Worm (Caenorhabditis elegans) whole organism, early embryonic: ENCODE results near the gene srw-89.

Source experiments
- B0310.2 ChIP-seq: sonication (generic microtip); optimal IDR thresholded peaks from 2 replicates; lab custom pipeline; 2016; ENCODE audit warnings: mild to moderate bottlenecking, missing genetic modification characterization, missing compliant biosample characterization
- F13C5.2 ChIP-seq: sonication (generic microtip); optimal IDR thresholded peaks from 2 replicates; lab custom pipeline; 2017; ENCODE audit warnings: mild to moderate bottlenecking, missing genetic modification characterization, inconsistent platforms, missing compliant biosample characterization
- aly-1 ChIP-seq: sonication (generic microtip); optimal IDR thresholded peaks from 2 replicates; lab custom pipeline; 2016; ENCODE audit warnings: missing genetic modification characterization, missing compliant biosample characterization
- ama-1 ChIP-seq: fragments of 150-350 bp; optimal IDR thresholded peaks from 2 replicates; lab custom pipeline; 2014
- flt-1 ChIP-seq: fragments of 200-800 bp; sonication (Bioruptor generic); IDR thresholded peaks from 2 replicates; pipeline ENCODE4 v1.3.6; 2022; ENCODE audit warnings: missing genetic modification characterization, missing compliant biosample characterization
- hmbx-1 ChIP-seq: sonication (generic microtip); optimal IDR thresholded peaks from 2 replicates; lab custom pipeline; 2016; ENCODE audit warnings: mild to moderate bottlenecking, missing genetic modification characterization, missing compliant biosample characterization
- hnd-1 ChIP-seq: sonication (generic microtip); optimal IDR thresholded peaks from 2 replicates; lab custom pipeline; 2016; ENCODE audit warnings: missing genetic modification characterization, missing compliant biosample characterization
- scrt-1 ChIP-seq: fragments of 200-800 bp; sonication (Bioruptor generic); IDR thresholded peaks from 2 replicates; pipeline ENCODE4 v1.3.6; 2022; ENCODE audit warnings: missing genetic modification characterization, missing compliant biosample characterization
- sea-1 ChIP-seq: fragments of 200-800 bp; sonication (Bioruptor generic); conservative IDR thresholded peaks from 2 replicates; pipeline ENCODE4 v1.3.6; 2022; ENCODE audit warnings: missing genetic modification characterization, missing compliant biosample characterization
- tbx-11 ChIP-seq: fragments of 200-800 bp; sonication (Bioruptor generic); IDR thresholded peaks from 2 replicates; pipeline ENCODE4 v1.3.6; 2022; ENCODE audit warnings: missing genetic modification characterization, missing compliant biosample characterization
- tbx-37 ChIP-seq: fragments of 200-800 bp; sonication (Bioruptor generic); conservative IDR thresholded peaks from 2 replicates; pipeline ENCODE4 v1.3.6; 2022; ENCODE audit warnings: missing genetic modification reagents, missing genetic modification characterization, missing compliant biosample characterization
- tra-4 ChIP-seq: sonication (generic microtip); optimal IDR thresholded peaks from 2 replicates; lab custom pipeline; 2017; ENCODE audit warnings: missing genetic modification characterization, missing compliant biosample characterization

- no peak for TF ChIP-seq ama-1 (lab: Kevin White, UChicago)
- no peak for TF ChIP-seq F13C5.2 (tag; lab: Kevin White, UChicago)
- no peak for TF ChIP-seq aly-1 (tag; lab: Kevin White, UChicago)
- TF ChIP-seq B0310.2 (tag; lab: Kevin White, UChicago): no peak
- no peak for TF ChIP-seq tra-4 (tag; lab: Kevin White, UChicago)
- no peak for TF ChIP-seq flt-1 (GFP tag; lab: Robert Waterston, UW)
- no peak for TF ChIP-seq tbx-37 (GFP tag; lab: Robert Waterston, UW)
- no peak for TF ChIP-seq hmbx-1 (tag; lab: Kevin White, UChicago)
- TF ChIP-seq tbx-11 (GFP tag; lab: Robert Waterston, UW): no peak
- TF ChIP-seq sea-1: no peak
- TF ChIP-seq scrt-1 (GFP tag; lab: Robert Waterston, UW): no peak
- TF ChIP-seq hnd-1 (tag; lab: Kevin White, UChicago): no peak
Observed at ce11 chrV:4056203-4056602, 39.3 kb downstream of the srw-89 start.
